Fruit fly (Drosophila melanogaster) whole organism, pupa: ENCODE results near the gene CG4586.

ENCODE experiments used
- CG10348 ChIP-seq: fragments of 200-800 bp; sonication (Bioruptor generic); IDR thresholded peaks from 2 replicates; pipeline ENCODE4 v1.3.6; 2022; ENCODE audit warnings: missing biosample characterization, missing genetic modification characterization
- CG12605 ChIP-seq: fragments of 200-800 bp; sonication (Bioruptor generic); IDR thresholded peaks from 2 replicates; pipeline ENCODE4 v1.3.6; 2022; ENCODE audit warnings: missing biosample characterization, missing genetic modification characterization
- CG13204 ChIP-seq: fragments of 200-800 bp; sonication (Bioruptor generic); optimal IDR thresholded peaks from 2 replicates; lab custom pipeline; 2018; ENCODE audit warnings: missing biosample characterization, mild to moderate bottlenecking, missing genetic modification characterization, moderate library complexity
- CG14655 ChIP-seq: fragments of 200-800 bp; sonication (Bioruptor generic); optimal IDR thresholded peaks from 3 replicates; lab custom pipeline; 2017; ENCODE audit warnings: mild to moderate bottlenecking, missing biosample characterization, missing genetic modification reagents, missing genetic modification characterization
- CG15710 ChIP-seq: fragments of 200-800 bp; sonication (Bioruptor generic); optimal IDR thresholded peaks from 2 replicates; lab custom pipeline; 2018; ENCODE audit warnings: missing biosample characterization, mild to moderate bottlenecking, missing genetic modification characterization, moderate library complexity
- CG17806 ChIP-seq: fragments of 200-800 bp; sonication (Bioruptor generic); optimal IDR thresholded peaks from 2 replicates; lab custom pipeline; 2018; ENCODE audit warnings: missing biosample characterization, mild to moderate bottlenecking, missing genetic modification characterization, moderate library complexity
- CG32121 ChIP-seq: fragments of 200-800 bp; sonication (Bioruptor generic); IDR thresholded peaks from 2 replicates; pipeline ENCODE4 v1.3.6; 2022; ENCODE audit warnings: missing biosample characterization, missing genetic modification characterization
- CG34367 ChIP-seq: fragments of 200-800 bp; sonication (Bioruptor generic); optimal IDR thresholded peaks from 2 replicates; lab custom pipeline; 2018; ENCODE audit warnings: missing biosample characterization, mild to moderate bottlenecking, missing genetic modification characterization
- CG4496 ChIP-seq: fragments of 200-800 bp; sonication (Bioruptor generic); IDR thresholded peaks from 3 replicates; pipeline ENCODE4 v1.3.6; 2022; ENCODE audit warnings: missing biosample characterization, missing genetic modification characterization
- CG8159 ChIP-seq: fragments of 200-800 bp; sonication (Bioruptor generic); optimal IDR thresholded peaks from 3 replicates; lab custom pipeline; 2018; ENCODE audit warnings: missing biosample characterization, mild to moderate bottlenecking, missing genetic modification characterization, moderate library complexity
- CG8301 ChIP-seq: fragments of 200-800 bp; sonication (Bioruptor generic); optimal IDR thresholded peaks from 2 replicates; lab custom pipeline; 2018; ENCODE audit warnings: missing biosample characterization, mild to moderate bottlenecking, missing genetic modification characterization
- CG9948 ChIP-seq: fragments of 200-800 bp; sonication (Bioruptor generic); optimal IDR thresholded peaks from 2 replicates; lab custom pipeline; 2018; ENCODE audit warnings: missing biosample characterization, mild to moderate bottlenecking, missing genetic modification characterization, moderate library complexity
- D1 ChIP-seq: fragments of 200-800 bp; sonication (Bioruptor generic); optimal IDR thresholded peaks from 2 replicates; lab custom pipeline; 2018; ENCODE audit warnings: missing biosample characterization, mild to moderate bottlenecking, missing genetic modification characterization, moderate library complexity
- EcR ChIP-seq: fragments of 200-800 bp; sonication (Bioruptor generic); optimal IDR thresholded peaks from 3 replicates; lab custom pipeline; 2019; ENCODE audit warnings: missing biosample characterization, missing genetic modification characterization, mild to moderate bottlenecking, moderate library complexity, missing genetic modification reagents
- Ets98B ChIP-seq: fragments of 200-800 bp; sonication (Bioruptor generic); IDR thresholded peaks from 2 replicates; pipeline ENCODE4 v1.3.6; 2022; ENCODE audit warnings: missing biosample characterization, missing genetic modification characterization
- Pif1A ChIP-seq: fragments of 200-800 bp; sonication (Bioruptor generic); optimal IDR thresholded peaks from 3 replicates; lab custom pipeline; 2016; ENCODE audit warnings: missing biosample characterization, missing genetic modification characterization
- Pif1B ChIP-seq: fragments of 200-800 bp; sonication (Bioruptor generic); optimal IDR thresholded peaks from 3 replicates; lab custom pipeline; 2016; ENCODE audit warnings: missing biosample characterization, missing genetic modification characterization
- Snoo ChIP-seq: fragments of 200-800 bp; sonication (Bioruptor generic); optimal IDR thresholded peaks from 3 replicates; lab custom pipeline; 2017; ENCODE audit warnings: missing biosample characterization, mild to moderate bottlenecking, missing genetic modification characterization, inconsistent platforms
- fd96Ca ChIP-seq: fragments of 200-800 bp; sonication (Bioruptor generic); IDR thresholded peaks from 3 replicates; pipeline ENCODE4 v1.3.6; 2022; ENCODE audit warnings: missing biosample characterization, missing genetic modification characterization
- gl ChIP-seq: fragments of 200-800 bp; sonication (Bioruptor generic); optimal IDR thresholded peaks from 2 replicates; lab custom pipeline; 2018; ENCODE audit warnings: missing biosample characterization, mild to moderate bottlenecking, missing genetic modification characterization
- rn ChIP-seq: fragments of 200-800 bp; sonication (Bioruptor generic); IDR thresholded peaks from 2 replicates; pipeline ENCODE4 v1.3.6; 2022; ENCODE audit warnings: missing biosample characterization, missing genetic modification characterization

The CG4586 gene

dm6 chrX:6969364-6970137, at the start of gene CG4586:
Gene CG4586, plus strand, starts transcription at chrX:6969918.
- TF ChIP-seq CG8301 (tag; lab: Kevin White, UChicago) (peak; percentile 99), fd96Ca (GFP tag; lab: Robert Waterston, UW) (peak; percentile 99), CG34367 (tag; lab: Kevin White, UChicago) (peak; percentile 98), CG32121 (peak; percentile 99), gl (peak; percentile 98), rn (peak; percentile 91), CG14655 (GFP tag; lab: Kevin White, UChicago) (peak; percentile 98), Pif1B (GFP tag; lab: Kevin White, UChicago) (peak; percentile 100), EcR (peak; percentile 99), CG8159 (tag; lab: Kevin White, UChicago) (peak; percentile 100), CG15710 (peak; percentile 95), Ets98B (peak; percentile 99), CG17806 (tag; lab: Kevin White, UChicago) (peak; percentile 99), Snoo (peak; percentile 95), D1 (peak; percentile 97), CG9948 (tag; lab: Kevin White, UChicago) (peak; percentile 95), Pif1A (GFP tag; lab: Kevin White, UChicago) (peak; percentile 99), CG13204 (GFP tag; lab: Kevin White, UChicago) (peak; percentile 95), CG12605 (GFP tag; lab: Robert Waterston, UW) (peak; percentile 100), CG10348 (GFP tag; lab: Robert Waterston, UW) (peak; percentile 75), CG4496 (GFP tag; lab: Robert Waterston, UW) (peak; percentile 99)
- TF ChIP-seq, all 21 proteins: peak for 21

dm6 chrX:6929086-6929485, 40.6 kb upstream of the CG4586 start:
- TF ChIP-seq CG17806 (tag; lab: Kevin White, UChicago), result no peak

- TF ChIP-seq CG8301 (tag; lab: Kevin White, UChicago), result no peak
- no peak for TF ChIP-seq CG10348 (GFP tag; lab: Robert Waterston, UW)
- TF ChIP-seq EcR, result no peak
- no peak for TF ChIP-seq CG14655 (GFP tag; lab: Kevin White, UChicago)
- no peak for TF ChIP-seq fd96Ca (GFP tag; lab: Robert Waterston, UW)
- no peak for TF ChIP-seq gl
- TF ChIP-seq CG34367 (tag; lab: Kevin White, UChicago), result no peak
- TF ChIP-seq CG4496 (GFP tag; lab: Robert Waterston, UW), result no peak
- no peak for TF ChIP-seq CG13204 (GFP tag; lab: Kevin White, UChicago)
- TF ChIP-seq Pif1A (GFP tag; lab: Kevin White, UChicago), result no peak
Observed at dm6 chrX:6933749-6934148, 36.0 kb upstream of the CG4586 start.

- TF ChIP-seq rn, result no peak
- TF ChIP-seq D1, result no peak
- TF ChIP-seq CG15710, result no peak
- no peak for TF ChIP-seq CG34367 (tag; lab: Kevin White, UChicago)
- no peak for TF ChIP-seq Pif1B (GFP tag; lab: Kevin White, UChicago)
- 0 out of 3 replicates have a peak, but pooled peaks have one; percentile 19 for TF ChIP-seq CG4496 (GFP tag; lab: Robert Waterston, UW)
- no peak for TF ChIP-seq Snoo
- TF ChIP-seq CG13204 (GFP tag; lab: Kevin White, UChicago), result no peak
- TF ChIP-seq CG12605 (GFP tag; lab: Robert Waterston, UW), result no peak
- no peak for TF ChIP-seq CG9948 (tag; lab: Kevin White, UChicago)
- 0 out of 2 replicates have a peak, but pooled peaks have one; percentile 2 for TF ChIP-seq CG32121
- TF ChIP-seq Pif1A (GFP tag; lab: Kevin White, UChicago), result no peak
Observed at dm6 chrX:6936884-6937283, 32.8 kb upstream of the CG4586 start.

- no peak for TF ChIP-seq Snoo
- no peak for TF ChIP-seq Pif1A (GFP tag; lab: Kevin White, UChicago)
- no peak for TF ChIP-seq CG32121
- TF ChIP-seq Pif1B (GFP tag; lab: Kevin White, UChicago), result no peak
- TF ChIP-seq D1, result no peak
- no peak for TF ChIP-seq CG15710
- TF ChIP-seq rn, result no peak
- no peak for TF ChIP-seq fd96Ca (GFP tag; lab: Robert Waterston, UW)
- TF ChIP-seq CG34367 (tag; lab: Kevin White, UChicago), result no peak
- no peak for TF ChIP-seq EcR
- TF ChIP-seq Ets98B, result no peak
- no peak for TF ChIP-seq CG8301 (tag; lab: Kevin White, UChicago)
- TF ChIP-seq CG14655 (GFP tag; lab: Kevin White, UChicago), result no peak
- no peak for TF ChIP-seq CG12605 (GFP tag; lab: Robert Waterston, UW)
- no peak for TF ChIP-seq CG9948 (tag; lab: Kevin White, UChicago)
- no peak for TF ChIP-seq CG10348 (GFP tag; lab: Robert Waterston, UW)
Observed at dm6 chrX:6937417-6937816, 32.3 kb upstream of the CG4586 start.

- TF ChIP-seq CG8159 (tag; lab: Kevin White, UChicago), result no peak
- no peak for TF ChIP-seq CG17806 (tag; lab: Kevin White, UChicago)
- TF ChIP-seq Ets98B, result no peak
- no peak for TF ChIP-seq EcR
- TF ChIP-seq rn, result no peak
- TF ChIP-seq, all 21 proteins: peak for 0
Observed at dm6 chrX:6968564-6968963, 1.2 kb upstream of the CG4586 start, which contains the start of gene Setd3. Gene Setd3, minus strand, starts transcription at chrX:6968750.
